Fruit fly (Drosophila melanogaster) whole organism, prepupa: Measurements from ENCODE around the gene Cys.

Source experiments
- Blimp-1 ChIP-seq: fragments of 200-800 bp; sonication (Bioruptor generic); optimal IDR thresholded peaks from 3 replicates; lab custom pipeline; 2017; ENCODE audit warnings: missing biosample characterization, missing genetic modification characterization, mild to moderate bottlenecking, moderate library complexity, missing genetic modification reagents
- CG3919 ChIP-seq: fragments of 200-800 bp; sonication (Bioruptor generic); optimal IDR thresholded peaks from 3 replicates; lab custom pipeline; 2016; ENCODE audit warnings: missing biosample characterization, missing genetic modification characterization
- lz ChIP-seq: fragments of 200-800 bp; sonication (Bioruptor generic); optimal IDR thresholded peaks from 3 replicates; lab custom pipeline; 2016; ENCODE audit warnings: missing biosample characterization, missing genetic modification characterization
- net ChIP-seq: fragments of 200-800 bp; sonication (Bioruptor generic); optimal IDR thresholded peaks from 3 replicates; lab custom pipeline; 2016; ENCODE audit warnings: missing biosample characterization, missing genetic modification characterization

DNA sequence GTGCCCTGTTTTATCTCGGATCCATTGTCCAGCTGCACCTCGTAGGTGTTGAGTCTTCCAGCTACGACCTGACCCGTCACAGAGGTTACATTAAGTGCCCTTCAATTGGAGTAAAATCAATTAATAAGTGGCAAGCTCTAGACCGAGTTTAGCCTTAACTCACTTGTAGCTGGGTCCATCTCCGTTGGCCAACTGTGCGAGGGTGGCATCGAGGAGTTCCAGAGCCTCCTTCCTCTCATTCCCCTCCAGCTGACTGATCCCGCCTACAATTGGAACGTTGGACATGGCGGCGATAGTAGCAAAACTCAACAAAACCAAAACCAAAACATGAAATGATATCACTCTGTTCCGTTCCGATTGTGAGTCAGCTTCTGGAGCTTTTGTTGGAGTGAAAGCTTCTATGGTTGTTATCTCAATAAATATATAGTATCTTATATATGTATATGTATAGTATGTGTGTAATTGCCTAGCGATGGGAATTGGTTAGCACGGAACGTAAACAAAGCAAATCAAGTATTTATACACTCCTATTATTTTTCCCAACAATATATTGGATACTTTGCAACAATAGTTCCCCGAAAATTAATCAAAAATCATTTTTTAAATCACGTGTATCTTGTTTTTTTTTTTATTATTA, 825 bp downstream of the Cys start, which contains the start of gene CG8066:
- TF ChIP-seq Blimp-1: no peak
- peak; percentile 11 for TF ChIP-seq net (GFP tag; lab: Kevin White, UChicago)
- TF ChIP-seq CG3919 (GFP tag; lab: Kevin White, UChicago): peak; percentile 9
- TF ChIP-seq lz (GFP tag; lab: Kevin White, UChicago): no peak
